Worm (Caenorhabditis elegans): ENCODE data around the gene unc-85.

unc-85 gene

ce11 chrII:4747697-4748096 lies 45.8 kb downstream of the unc-85 start:
- TF ChIP-seq hlh-26 (GFP tag; conservative IDR thresholded peaks at IDR 0.05) (no peak), tbx-9 (tag; optimal IDR thresholded peaks at IDR 0.05; ENCODE audit: borderline replicate concordance) (no peak), xnd-1 (tag; optimal IDR thresholded peaks at IDR 0.05) (no peak), egl-18 (GFP tag; IDR thresholded peaks at IDR 0.05) (no peak), ceh-91 (GFP tag; IDR thresholded peaks at IDR 0.05) (no peak)

ce11 chrII:4748374-4748773 lies 46.5 kb downstream of the unc-85 start:
- TF ChIP-seq somi-1 (GFP tag; optimal IDR thresholded peaks at IDR 0.05): peak; percentile 35
- no peak for TF ChIP-seq tlf-1 (GFP tag; optimal IDR thresholded peaks at IDR 0.05)
- TF ChIP-seq hsf-1 (GFP tag; IDR thresholded peaks at IDR 0.05): peak; percentile 77
- peak; percentile 55 for TF ChIP-seq ztf-26 (tag; optimal IDR thresholded peaks at IDR 0.05)
- TF ChIP-seq zim-3 (tag; optimal IDR thresholded peaks at IDR 0.05): no peak
- no peak for TF ChIP-seq ztf-22 (GFP tag; optimal IDR thresholded peaks at IDR 0.05)
- peak; percentile 22 for TF ChIP-seq lin-40 (tag; optimal IDR thresholded peaks at IDR 0.05)

ce11 chrII:4749581-4749980 lies 47.7 kb downstream of the unc-85 start, which contains the start of gene F41C3.2:
Gene F41C3.2, plus strand, starts transcription at chrII:4749968.
- TF ChIP-seq nfyb-1 (GFP tag; IDR thresholded peaks at IDR 0.05) (no peak), cebp-1 (GFP tag; IDR thresholded peaks at IDR 0.05) (no peak), cebp-1 (tag; optimal IDR thresholded peaks at IDR 0.05) (no peak), somi-1 (GFP tag; optimal IDR thresholded peaks at IDR 0.05) (no peak), snpc-3.4 (tag; optimal IDR thresholded peaks at IDR 0.05) (no peak), Y67H2A.10 (GFP tag; conservative IDR thresholded peaks at IDR 0.05) (no peak), him-1 (tag; optimal IDR thresholded peaks at IDR 0.05) (no peak), pbrm-1 (GFP tag; IDR thresholded peaks at IDR 0.05) (no peak), attf-3 (GFP tag; conservative IDR thresholded peaks at IDR 0.05) (no peak), ZK185.1 (tag; optimal IDR thresholded peaks at IDR 0.05; ENCODE audit: poor library complexity, severe bottlenecking) (no peak), ztf-22 (GFP tag; optimal IDR thresholded peaks at IDR 0.05) (no peak), ceh-27 (GFP tag; optimal IDR thresholded peaks at IDR 0.05) (no peak), B0035.1 (tag; optimal IDR thresholded peaks at IDR 0.05) (no peak), lin-35 (GFP tag; optimal IDR thresholded peaks at IDR 0.05) (no peak), tbx-9 (tag; optimal IDR thresholded peaks at IDR 0.05; ENCODE audit: borderline replicate concordance) (no peak), Y53G8AR.9 (GFP tag; conservative IDR thresholded peaks at IDR 0.05) (no peak), K12H6.12 (tag; optimal IDR thresholded peaks at IDR 0.05) (no peak)

ce11 chrII:4752257-4752728 lies 50.4 kb downstream of the unc-85 start, which contains the start of gene F41C3.1:
Gene F41C3.1, plus strand, starts transcription at chrII:4752307.
- TF ChIP-seq nfya-2 (GFP tag; IDR thresholded peaks at IDR 0.05): no peak
- TF ChIP-seq unc-62 (GFP tag; optimal IDR thresholded peaks at IDR 0.05): no peak
- TF ChIP-seq nhr-80 (tag; optimal IDR thresholded peaks at IDR 0.05): no peak
- no peak for TF ChIP-seq hmg-1.2 (GFP tag; IDR thresholded peaks at IDR 0.05)
- no peak for TF ChIP-seq snpc-3.4 (tag; optimal IDR thresholded peaks at IDR 0.05)
- no peak for TF ChIP-seq lsy-27 (tag; optimal IDR thresholded peaks at IDR 0.05; ENCODE audit: borderline replicate concordance, insufficient read depth)
- TF ChIP-seq egl-44 (GFP tag; IDR thresholded peaks at IDR 0.05): no peak
- TF ChIP-seq hrde-1 (tag; optimal IDR thresholded peaks at IDR 0.05; ENCODE audit: borderline replicate concordance): no peak
- TF ChIP-seq madf-8 (GFP tag; conservative IDR thresholded peaks at IDR 0.05): no peak
- no peak for TF ChIP-seq sdz-38 (tag; optimal IDR thresholded peaks at IDR 0.05)
- no peak for TF ChIP-seq F23B12.7 (tag; optimal IDR thresholded peaks at IDR 0.05; ENCODE audit: insufficient read depth)
- no peak for TF ChIP-seq D2030.7 (GFP tag; IDR thresholded peaks at IDR 0.05)
- TF ChIP-seq K11D2.4 (GFP tag; IDR thresholded peaks at IDR 0.05): no peak
